Worm (Caenorhabditis elegans): Measurements from ENCODE around the gene mrpl-2.
"Not testable (repeated sequence)": the region's sequence is repeated elsewhere in the genome, so short reads cannot be mapped to it uniquely, and the experiment has no call there.

Gene mrpl-2

ce11 chrIV:768312-768711, 4.7 kb upstream of the mrpl-2 start, which contains the start of gene F56B3.2:
Gene F56B3.2 (minus strand): TSS chrIV:768584.
- peak; percentile 24 for TF ChIP-seq aha-1 (tag)
- no peak for TF ChIP-seq hlh-30 (tag; optimal IDR thresholded peaks at IDR 0.05; ENCODE audit: insufficient read depth)
- peak; percentile 32 for TF ChIP-seq ceh-28 (tag; optimal IDR thresholded peaks at IDR 0.05)
- TF ChIP-seq nhr-77 (tag; optimal IDR thresholded peaks at IDR 0.05) = no peak

- TF ChIP-seq lin-38 (GFP tag; IDR thresholded peaks at IDR 0.05) = peak; percentile 86
Measured at ce11 chrIV:769931-770544, 3.0 kb upstream of the mrpl-2 start.

ce11 chrIV:771061-771460, 2.0 kb upstream of the mrpl-2 start, which contains the start of gene F56B3.9:
Gene F56B3.9 (plus strand): TSS chrIV:771361.
- TF ChIP-seq fkh-10 (GFP tag; optimal IDR thresholded peaks at IDR 0.05); nhr-41 (GFP tag; IDR thresholded peaks at IDR 0.05); gei-8 (GFP tag; optimal IDR thresholded peaks at IDR 0.05): not testable (repeated sequence)

- TF ChIP-seq pqm-1 (tag; optimal IDR thresholded peaks at IDR 0.05) (no peak), tag-97 (GFP tag; IDR thresholded peaks at IDR 0.05) (no peak), Y5F2A.4 (GFP tag; optimal IDR thresholded peaks at IDR 0.05) (no peak), lin-13 (GFP tag; optimal IDR thresholded peaks at IDR 0.05) (no peak), F37D6.2 (tag; optimal IDR thresholded peaks at IDR 0.05) (no peak), nhr-41 (GFP tag; IDR thresholded peaks at IDR 0.05) (no peak), nhr-11 (tag; optimal IDR thresholded peaks at IDR 0.05) (no peak), mdl-1 (tag; optimal IDR thresholded peaks at IDR 0.05) (no peak), F44E2.7 (GFP tag; IDR thresholded peaks at IDR 0.05) (no peak), nhr-237 (tag; optimal IDR thresholded peaks at IDR 0.05) (no peak), lin-15B (tag; optimal IDR thresholded peaks at IDR 0.05) (no peak), F26F4.8 (GFP tag; conservative IDR thresholded peaks at IDR 0.05) (no peak)
Measured at ce11 chrIV:773580-773979, 543 bp downstream of the mrpl-2 start.

- TF ChIP-seq F37D6.2 (tag; optimal IDR thresholded peaks at IDR 0.05) = no peak
- TF ChIP-seq F26F4.8 (GFP tag; conservative IDR thresholded peaks at IDR 0.05) = no peak
- no peak for TF ChIP-seq nhr-111 (GFP tag; optimal IDR thresholded peaks at IDR 0.05)
- no peak for TF ChIP-seq lin-13 (GFP tag; optimal IDR thresholded peaks at IDR 0.05)
- TF ChIP-seq zfp-3 (GFP tag; conservative IDR thresholded peaks at IDR 0.05) = no peak
- no peak for TF ChIP-seq lsy-2 (tag; optimal IDR thresholded peaks at IDR 0.05)
- TF ChIP-seq nhr-28 (tag; optimal IDR thresholded peaks at IDR 0.05) = peak; percentile 12
- TF ChIP-seq F10B5.3 (tag; optimal IDR thresholded peaks at IDR 0.05) = no peak
- TF ChIP-seq daf-16 (GFP tag; optimal IDR thresholded peaks at IDR 0.05) = no peak
- peak; percentile 41 for TF ChIP-seq daf-16 (tag; optimal IDR thresholded peaks at IDR 0.05)
- no peak for TF ChIP-seq dmd-9 (GFP tag; IDR thresholded peaks at IDR 0.05)
- no peak for TF ChIP-seq ceh-44 (GFP tag; IDR thresholded peaks at IDR 0.05)
- no peak for TF ChIP-seq T26A8.4 (GFP tag; IDR thresholded peaks at IDR 0.05)
- TF ChIP-seq Y75B8A.6 (GFP tag; IDR thresholded peaks at IDR 0.05) = no peak
Measured at ce11 chrIV:778484-778883, 5.4 kb downstream of the mrpl-2 start, which contains the start of gene ugt-52. Gene ugt-52 (plus strand): TSS chrIV:778784.

- TF ChIP-seq Y5F2A.4 (GFP tag; optimal IDR thresholded peaks at IDR 0.05) (no peak), daf-16 (GFP tag; optimal IDR thresholded peaks at IDR 0.05) (no peak), daf-16 (tag; optimal IDR thresholded peaks at IDR 0.05) (peak; percentile 81), dmd-6 (GFP tag; IDR thresholded peaks at IDR 0.05) (peak; percentile 39; the same call in 1 of the 2 replicates)
Measured at ce11 chrIV:782393-782792, 9.4 kb downstream of the mrpl-2 start.

Data from whole organism, L4 larva.